Fruit fly (Drosophila melanogaster): Measurements from ENCODE around the gene CtsB.

DNA sequence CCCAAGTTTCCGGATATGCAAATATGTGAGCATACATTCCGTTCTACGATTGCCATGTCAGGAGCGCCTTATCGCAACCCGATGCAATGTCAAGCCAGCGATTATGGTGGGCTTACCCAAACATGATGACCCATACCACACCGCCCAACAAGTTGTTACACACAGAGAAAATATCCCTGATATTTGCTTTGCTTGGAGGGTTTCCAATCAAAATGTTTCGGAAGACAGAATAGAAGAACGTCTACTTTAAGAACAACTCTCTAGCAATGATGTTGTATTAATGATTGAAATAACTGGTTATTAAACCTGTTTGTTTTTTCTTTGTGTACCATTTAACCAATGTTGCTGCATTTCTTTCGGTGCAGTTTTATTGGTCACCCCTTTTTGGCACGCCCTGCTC is 18.7 kb upstream of the CtsB start:
- TF ChIP-seq usp (GFP tag; optimal IDR thresholded peaks at IDR 0.05) (no peak), EcR (GFP tag; optimal IDR thresholded peaks at IDR 0.05) (no peak), Dll (optimal IDR thresholded peaks at IDR 0.05) (no peak)
